Worm (Caenorhabditis elegans) whole organism, late embryonic: ENCODE data around the gene F39H12.3.

ENCODE experiments used
- C38D4.7 ChIP-seq: fragments of 200-800 bp; sonication (Bioruptor generic); optimal IDR thresholded peaks from 2 replicates; lab custom pipeline; 2018; ENCODE audit warnings: mild to moderate bottlenecking, missing genetic modification characterization, moderate library complexity, missing compliant biosample characterization
- F13H6.1 ChIP-seq: sonication (generic microtip); optimal IDR thresholded peaks from 2 replicates; lab custom pipeline; 2016; ENCODE audit warnings: missing genetic modification characterization, missing compliant biosample characterization
- ama-1 ChIP-seq: fragments of 150-350 bp; optimal IDR thresholded peaks from 2 replicates; lab custom pipeline; 2014
- dve-1 ChIP-seq: sonication (generic microtip); optimal IDR thresholded peaks from 2 replicates; lab custom pipeline; 2017; ENCODE audit warnings: antibody characterized with exemption, mild to moderate bottlenecking, missing genetic modification characterization, missing compliant biosample characterization
- elt-2 ChIP-seq: sonication (generic microtip); optimal IDR thresholded peaks from 2 replicates; lab custom pipeline; 2016; ENCODE audit warnings: missing genetic modification reagents, missing genetic modification characterization, missing compliant biosample characterization
- fax-1 ChIP-seq: sonication (generic microtip); optimal IDR thresholded peaks from 2 replicates; lab custom pipeline; 2016; ENCODE audit warnings: missing genotype, missing genetic modification characterization, missing compliant biosample characterization
- fkh-10 ChIP-seq: fragments of 150-350 bp; optimal IDR thresholded peaks from 2 replicates; lab custom pipeline; 2014; ENCODE audit warnings: missing biosample characterization, missing genetic modification reagents, missing genetic modification characterization
- lim-6 ChIP-seq: sonication (generic microtip); optimal IDR thresholded peaks from 2 replicates; lab custom pipeline; 2016; ENCODE audit warnings: missing genetic modification characterization, missing compliant biosample characterization
- nhr-11 ChIP-seq: fragments of 150-350 bp; optimal IDR thresholded peaks from 2 replicates; lab custom pipeline; 2014; ENCODE audit warnings: missing biosample characterization, missing genetic modification characterization
- pax-1 ChIP-seq: fragments of 150-350 bp; optimal IDR thresholded peaks from 2 replicates; lab custom pipeline; 2014; ENCODE audit warnings: missing biosample characterization, missing genetic modification characterization
- pha-4 ChIP-seq: fragments of 150-350 bp; optimal IDR thresholded peaks from 2 replicates; lab custom pipeline; 2018; ENCODE audit warnings: missing biosample characterization, missing genetic modification reagents, missing genetic modification characterization
- rnt-1 ChIP-seq: sonication (generic microtip); optimal IDR thresholded peaks from 2 replicates; lab custom pipeline; 2016; ENCODE audit warnings: missing genetic modification characterization, missing compliant biosample characterization
- unc-86 ChIP-seq: sonication (generic microtip); optimal IDR thresholded peaks from 2 replicates; lab custom pipeline; 2016; ENCODE audit warnings: missing genetic modification characterization, missing compliant biosample characterization

DNA sequence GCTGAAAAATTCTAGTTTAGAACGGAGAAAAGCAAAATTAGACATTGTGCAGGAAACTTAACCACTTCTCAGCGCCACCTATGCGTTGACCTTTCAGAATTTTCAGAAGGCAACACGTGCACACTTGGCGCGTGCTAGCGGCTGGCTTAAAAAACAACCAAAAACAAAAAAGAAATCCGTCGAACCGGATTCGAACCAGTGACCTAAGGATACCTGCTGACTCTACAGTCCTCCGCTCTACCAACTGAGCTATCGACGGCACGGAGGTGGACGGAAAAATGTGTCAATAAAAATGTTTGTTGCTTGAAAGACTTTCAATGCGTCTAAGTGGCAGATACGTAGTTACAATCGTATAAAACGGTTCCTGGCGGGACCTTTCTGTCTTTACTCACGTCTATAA, 23.9 kb upstream of the F39H12.3 start:
- TF ChIP-seq lim-6 (tag; lab: Kevin White, UChicago) (no peak), pha-4 (tag; lab: Kevin White, UChicago) (no peak), ama-1 (lab: Kevin White, UChicago) (no peak), dve-1 (tag; lab: Kevin White, UChicago) (no peak), elt-2 (tag; lab: Kevin White, UChicago) (no peak), fkh-10 (GFP tag; lab: Kevin White, UChicago) (no peak), rnt-1 (tag; lab: Kevin White, UChicago) (no peak), unc-86 (tag; lab: Kevin White, UChicago) (no peak), fax-1 (tag; lab: Kevin White, UChicago) (no peak), nhr-11 (tag; lab: Kevin White, UChicago) (no peak), pax-1 (tag; lab: Kevin White, UChicago) (no peak), F13H6.1 (no peak), C38D4.7 (no peak)
